Fruit fly (Drosophila melanogaster) whole organism, embryonic: ENCODE data around the gene CG31249.
A peak's percentile ranks its signal among the peaks of the same experiment; 100 is the strongest.

Experiments used
- Awh ChIP-seq: fragments of 200-800 bp; sonication (Bioruptor generic); IDR thresholded peaks from 2 replicates; pipeline ENCODE4, ENCODE4 v1.3.6; 2022; ENCODE audit warnings: missing biosample characterization, missing genetic modification characterization
- B-H2 ChIP-seq: fragments of 200-800 bp; sonication (Bioruptor generic); optimal IDR thresholded peaks from 2 replicates; lab custom pipeline; 2018; ENCODE audit warnings: missing biosample characterization, mild to moderate bottlenecking, missing genetic modification characterization
- CG10462 ChIP-seq: fragments of 200-800 bp; sonication (Bioruptor generic); optimal IDR thresholded peaks from 2 replicates; lab custom pipeline; 2016; ENCODE audit warnings: missing biosample characterization, missing genetic modification characterization
- CG10543 ChIP-seq: fragments of 200-800 bp; sonication (Bioruptor generic); optimal IDR thresholded peaks from 3 replicates; lab custom pipeline; 2017; ENCODE audit warnings: missing biosample characterization, mild to moderate bottlenecking, missing genetic modification characterization, moderate library complexity
- CG10654 ChIP-seq: fragments of 200-800 bp; sonication (Bioruptor generic); optimal IDR thresholded peaks from 2 replicates; lab custom pipeline; 2016; ENCODE audit warnings: missing biosample characterization, missing genetic modification characterization
- CG11398 ChIP-seq: fragments of 200-800 bp; sonication (Bioruptor generic); optimal IDR thresholded peaks from 2 replicates; lab custom pipeline; 2016; ENCODE audit warnings: missing biosample characterization, missing genetic modification characterization
- CG14050 ChIP-seq: fragments of 200-800 bp; sonication (Bioruptor generic); IDR thresholded peaks from 3 replicates; pipeline ENCODE4 v1.3.6; 2022; ENCODE audit warnings: missing biosample characterization, missing genetic modification characterization
- CG15073 ChIP-seq: fragments of 200-800 bp; sonication (Bioruptor generic); optimal IDR thresholded peaks from 2 replicates; lab custom pipeline; 2016; ENCODE audit warnings: missing biosample characterization, missing genetic modification characterization
- CG2116 ChIP-seq: fragments of 200-800 bp; sonication (Bioruptor generic); optimal IDR thresholded peaks from 3 replicates; lab custom pipeline; 2018; ENCODE audit warnings: missing biosample characterization, mild to moderate bottlenecking, missing genetic modification characterization
- CG32767 ChIP-seq: fragments of 200-800 bp; sonication (Bioruptor generic); IDR thresholded peaks from 2 replicates; pipeline ENCODE4 v1.3.6; 2022; ENCODE audit warnings: missing biosample characterization, missing genetic modification characterization
- CG33213 ChIP-seq: fragments of 200-800 bp; sonication (Bioruptor generic); optimal IDR thresholded peaks from 3 replicates; lab custom pipeline; 2016; ENCODE audit warnings: missing biosample characterization, missing genetic modification characterization
- CG43689 ChIP-seq: fragments of 200-800 bp; sonication (Bioruptor generic); IDR thresholded peaks from 2 replicates; pipeline ENCODE4 v1.3.6; 2022; ENCODE audit warnings: missing biosample characterization, missing genetic modification characterization
- CG4424 ChIP-seq: fragments of 200-800 bp; sonication (Bioruptor generic); optimal IDR thresholded peaks from 3 replicates; lab custom pipeline; 2016; ENCODE audit warnings: missing biosample characterization, missing genetic modification characterization
- CG6854 ChIP-seq: fragments of 200-800 bp; sonication (Bioruptor generic); optimal IDR thresholded peaks from 3 replicates; lab custom pipeline; 2017; ENCODE audit warnings: missing biosample characterization, mild to moderate bottlenecking, missing genetic modification characterization
- CG7786 ChIP-seq: fragments of 200-800 bp; sonication (Bioruptor generic); optimal IDR thresholded peaks from 2 replicates; lab custom pipeline; 2016; ENCODE audit warnings: missing biosample characterization, missing genetic modification characterization
- CG7987 ChIP-seq: fragments of 200-800 bp; sonication (Bioruptor generic); optimal IDR thresholded peaks from 2 replicates; lab custom pipeline; 2018; ENCODE audit warnings: missing biosample characterization, mild to moderate bottlenecking, missing genetic modification characterization, moderate library complexity
- CG8089 ChIP-seq: fragments of 200-800 bp; sonication (Bioruptor generic); optimal IDR thresholded peaks from 3 replicates; lab custom pipeline; 2016; ENCODE audit warnings: missing biosample characterization, missing genetic modification characterization
- CG9932 ChIP-seq: fragments of 200-800 bp; sonication (Bioruptor generic); IDR thresholded peaks from 2 replicates; pipeline ENCODE4 v1.3.6; 2022; ENCODE audit warnings: missing biosample characterization, missing genetic modification characterization
- Deaf1 ChIP-seq: fragments of 200-800 bp; optimal IDR thresholded peaks from 3 replicates; lab custom pipeline; 2019; ENCODE audit warnings: missing biosample characterization, mild to moderate bottlenecking, missing genetic modification characterization, moderate library complexity
- Doc2 ChIP-seq: fragments of 200-800 bp; sonication (Bioruptor generic); IDR thresholded peaks from 2 replicates; pipeline ENCODE4 v1.3.6; 2022; ENCODE audit warnings: missing biosample characterization, missing genetic modification characterization
- Kr ChIP-seq: fragments of 200-800 bp; sonication (Bioruptor generic); optimal IDR thresholded peaks from 2 replicates; lab custom pipeline; 2017; ENCODE audit warnings: missing biosample characterization, mild to moderate bottlenecking, missing genetic modification characterization
- Lim3 ChIP-seq: fragments of 200-800 bp; sonication (Bioruptor generic); IDR thresholded peaks from 2 replicates; pipeline ENCODE4 v1.3.6; 2022; ENCODE audit warnings: missing biosample characterization, missing genetic modification characterization
- MTF-1 ChIP-seq: fragments of 200-800 bp; sonication (Bioruptor generic); optimal IDR thresholded peaks from 2 replicates; lab custom pipeline; 2018; ENCODE audit warnings: missing biosample characterization, mild to moderate bottlenecking, missing genetic modification characterization, borderline replicate concordance
- NK7.1 ChIP-seq: fragments of 200-800 bp; sonication (Bioruptor generic); optimal IDR thresholded peaks from 3 replicates; lab custom pipeline; 2016; ENCODE audit warnings: missing biosample characterization, missing genetic modification characterization
- Side ChIP-seq: fragments of 200-800 bp; sonication (Bioruptor generic); optimal IDR thresholded peaks from 2 replicates; lab custom pipeline; 2016; ENCODE audit warnings: missing biosample characterization, missing genetic modification characterization
- Sox100B ChIP-seq: fragments of 200-800 bp; sonication (Bioruptor generic); optimal IDR thresholded peaks from 3 replicates; lab custom pipeline; 2018; ENCODE audit warnings: missing biosample characterization, mild to moderate bottlenecking, missing genetic modification characterization
- Trl ChIP-seq, 3 experiments: fragments of >200 bp in 2 of 3; fragments of 200-800 bp in 1 of 3; sonication (Bioruptor generic) in 1 of 3; optimal IDR thresholded peaks; 2 replicates in 1 of 3; 3 replicates in 2 of 3; lab custom pipeline; 2016 to 2017; ENCODE audit warnings: missing biosample characterization in 1 of 3, missing genetic modification characterization in 1 of 3
- YL-1 ChIP-seq: fragments of 200-800 bp; sonication (Bioruptor generic); optimal IDR thresholded peaks from 3 replicates; lab custom pipeline; 2017; ENCODE audit warnings: missing biosample characterization, mild to moderate bottlenecking, missing genetic modification characterization
- ac ChIP-seq: fragments of 200-800 bp; sonication (Bioruptor generic); optimal IDR thresholded peaks from 3 replicates; lab custom pipeline; 2017; ENCODE audit warnings: missing biosample characterization, mild to moderate bottlenecking, missing genetic modification characterization
- ara ChIP-seq: fragments of 200-800 bp; sonication (Bioruptor generic); IDR thresholded peaks from 2 replicates; pipeline ENCODE4 v1.3.6; 2022; ENCODE audit warnings: missing biosample characterization, missing genetic modification characterization
- bcd ChIP-seq: fragments of 200-800 bp; sonication (Bioruptor generic); optimal IDR thresholded peaks from 2 replicates; lab custom pipeline; 2017; ENCODE audit warnings: missing biosample characterization, mild to moderate bottlenecking, missing genetic modification characterization
- bowl ChIP-seq: fragments of 200-800 bp; sonication (Bioruptor generic); IDR thresholded peaks from 2 replicates; pipeline ENCODE4 v1.3.6; 2022; ENCODE audit warnings: missing biosample characterization, missing genetic modification characterization
- cg ChIP-seq: fragments of 200-800 bp; sonication (Bioruptor generic); optimal IDR thresholded peaks from 3 replicates; lab custom pipeline; 2019; ENCODE audit warnings: missing biosample characterization, mild to moderate bottlenecking, missing genetic modification characterization, moderate library complexity
- chif ChIP-seq, 2 experiments: fragments of 200-800 bp; sonication (Bioruptor generic); optimal IDR thresholded peaks; 3 replicates each; lab custom pipeline; 2016; ENCODE audit warnings: missing biosample characterization in 2 of 2, missing genetic modification characterization in 2 of 2
- emc ChIP-seq: fragments of 200-800 bp; sonication (Bioruptor generic); optimal IDR thresholded peaks from 2 replicates; lab custom pipeline; 2016; ENCODE audit warnings: missing biosample characterization, missing genetic modification characterization
- ftz-f1 ChIP-seq: fragments of 200-800 bp; sonication (Bioruptor generic); optimal IDR thresholded peaks from 2 replicates; lab custom pipeline; 2016; ENCODE audit warnings: missing biosample characterization, missing genetic modification characterization
- hth ChIP-seq: fragments of >200 bp; optimal IDR thresholded peaks from 2 replicates; lab custom pipeline; 2017; ENCODE audit warnings: inconsistent platforms
- inv ChIP-seq: fragments of 200-800 bp; sonication (Bioruptor generic); IDR thresholded peaks from 2 replicates; pipeline ENCODE4 v1.3.6; 2022; ENCODE audit warnings: missing biosample characterization, missing genetic modification characterization; ENCODE audit not compliant: partially characterized antibody
- knrl ChIP-seq: fragments of 200-800 bp; sonication (Bioruptor generic); IDR thresholded peaks from 3 replicates; pipeline ENCODE4 v1.3.6; 2022; ENCODE audit warnings: missing biosample characterization, missing genetic modification characterization; ENCODE audit not compliant: partially characterized antibody
- lola ChIP-seq, 3 experiments: fragments of >200 bp in 2 of 3; fragments of 200-800 bp in 1 of 3; sonication (Bioruptor generic) in 1 of 3; optimal IDR thresholded peaks; 2 replicates each; lab custom pipeline; 2017 to 2019; ENCODE audit warnings: missing biosample characterization in 3 of 3, missing genetic modification characterization in 3 of 3, mild to moderate bottlenecking in 1 of 3, moderate library complexity in 1 of 3
- p53 ChIP-seq: fragments of 200-800 bp; sonication (Bioruptor generic); optimal IDR thresholded peaks from 2 replicates; lab custom pipeline; 2016; ENCODE audit warnings: missing biosample characterization, missing genetic modification characterization
- pan ChIP-seq, 4 experiments: fragments of >200 bp in 3 of 4; fragments of 200-800 bp in 1 of 4; sonication (Bioruptor generic) in 1 of 4; optimal IDR thresholded peaks in 3 of 4; IDR thresholded peaks in 1 of 4; 2 replicates each; pipeline versions ENCODE4 v1.3.6 to Lab custom; 2017 to 2022; ENCODE audit warnings: missing biosample characterization in 2 of 4, missing genetic modification characterization in 2 of 4, mixed read lengths in 1 of 4
- psq ChIP-seq: fragments of 200-800 bp; sonication (Bioruptor generic); optimal IDR thresholded peaks from 2 replicates; lab custom pipeline; 2017; ENCODE audit warnings: missing biosample characterization, missing genetic modification characterization
- pzg ChIP-seq: fragments of 200-800 bp; sonication (Bioruptor generic); optimal IDR thresholded peaks from 3 replicates; lab custom pipeline; 2018; ENCODE audit warnings: missing biosample characterization, mild to moderate bottlenecking, missing genetic modification characterization, moderate library complexity
- ranshi ChIP-seq: fragments of 200-800 bp; sonication (Bioruptor generic); IDR thresholded peaks from 2 replicates; pipeline ENCODE4 v1.3.6; 2022; ENCODE audit warnings: missing biosample characterization, missing genetic modification characterization
- seq ChIP-seq: fragments of 200-800 bp; sonication (Bioruptor generic); IDR thresholded peaks from 2 replicates; pipeline ENCODE4 v1.3.6; 2022; ENCODE audit warnings: missing biosample characterization, missing genetic modification characterization
- vnd ChIP-seq: fragments of 200-800 bp; sonication (Bioruptor generic); IDR thresholded peaks from 3 replicates; pipeline ENCODE4 v1.3.6; 2022; ENCODE audit warnings: missing biosample characterization, missing genetic modification characterization; ENCODE audit not compliant: partially characterized antibody
- zen ChIP-seq: fragments of 200-800 bp; sonication (Bioruptor generic); optimal IDR thresholded peaks from 3 replicates; lab custom pipeline; 2018; ENCODE audit warnings: missing biosample characterization, mild to moderate bottlenecking, missing genetic modification characterization, moderate library complexity

Gene CG31249

DNA sequence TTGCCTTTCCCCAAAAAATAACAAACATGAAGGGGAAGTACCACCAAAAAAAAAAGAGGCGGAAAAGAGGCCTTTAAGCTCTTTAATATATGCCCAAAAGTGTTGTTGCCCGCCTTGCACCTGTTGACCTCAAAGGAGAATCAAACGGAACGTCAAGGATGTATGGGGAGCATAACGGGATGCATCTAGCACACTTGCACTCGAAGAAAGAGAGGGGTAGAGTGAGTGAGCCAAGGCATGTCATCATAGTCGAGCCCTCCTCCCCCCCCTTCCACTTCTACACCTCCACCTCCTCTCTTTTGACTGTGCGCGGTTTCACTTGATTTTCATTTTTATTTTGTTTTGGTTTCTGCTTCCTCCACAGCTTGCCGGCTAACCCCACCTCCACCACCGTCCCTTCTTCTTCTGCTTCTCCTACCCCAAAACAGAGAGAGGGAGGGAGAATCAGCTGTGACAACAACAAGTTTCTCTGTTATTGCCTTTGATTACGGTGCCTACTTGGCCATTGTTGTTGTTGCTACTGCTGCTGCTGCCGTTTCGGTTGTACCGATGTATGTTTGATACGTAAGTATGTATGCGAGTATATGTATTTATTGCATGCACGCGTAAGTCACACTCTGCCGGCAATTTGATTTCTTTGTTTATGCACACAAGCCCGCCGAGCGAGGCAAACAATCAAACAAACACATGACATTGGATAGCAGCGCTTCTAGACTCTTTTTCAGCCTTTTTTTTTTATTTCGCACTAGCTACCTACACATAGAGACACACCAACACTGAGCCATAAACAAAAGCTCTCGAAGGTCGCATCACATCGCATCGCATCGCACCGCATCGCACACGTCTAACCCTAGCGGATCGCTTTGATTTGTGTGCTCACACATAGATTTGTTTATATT is 26.0 kb upstream of the CG31249 start:
- TF ChIP-seq zen (tag; lab: Kevin White, UChicago) (no peak), cg (GFP tag; lab: Kevin White, UChicago) (peak; percentile 57), CG7987 (GFP tag; lab: Kevin White, UChicago) (no peak), lola (GFP tag; optimal IDR thresholded peaks at IDR 0.05; lab: Kevin White, UChicago) (peak in 1 of 3 experiments; percentile 2), pan (optimal IDR thresholded peaks at IDR 0.05; lab: Kevin White, UChicago) (no peak), pan (GFP tag; optimal IDR thresholded peaks at IDR 0.05 in 1 of 2, IDR thresholded peaks at IDR 0.05 in 1 of 2) (no peak), CG6854 (GFP tag; lab: Kevin White, UChicago) (no peak), Lim3 (GFP tag; lab: Robert Waterston, UW) (no peak), Trl (optimal IDR thresholded peaks at IDR 0.05; lab: Kevin White, UChicago) (peak in 1 of 2 experiments; percentile 8), Trl (GFP tag; optimal IDR thresholded peaks at IDR 0.05; lab: Kevin White, UChicago) (no peak), CG14050 (no peak), bcd (GFP tag; lab: Kevin White, UChicago) (no peak), CG11398 (GFP tag; lab: Kevin White, UChicago) (no peak), NK7.1 (GFP tag; lab: Kevin White, UChicago) (no peak), emc (GFP tag; lab: Kevin White, UChicago) (no peak), CG9932 (GFP tag; lab: Robert Waterston, UW) (no peak), CG10654 (GFP tag; lab: Kevin White, UChicago) (no peak), p53 (GFP tag; lab: Kevin White, UChicago) (no peak), Sox100B (GFP tag; lab: Kevin White, UChicago) (no peak), knrl (GFP tag; lab: Robert Waterston, UW) (no peak), CG10462 (GFP tag; lab: Kevin White, UChicago) (no peak), CG2116 (no peak), CG33213 (GFP tag; lab: Kevin White, UChicago) (no peak), bowl (GFP tag; lab: Robert Waterston, UW) (no peak), hth (no peak), Side (GFP tag; lab: Kevin White, UChicago) (no peak), ranshi (no peak), chif (GFP tag; optimal IDR thresholded peaks at IDR 0.05; lab: Kevin White, UChicago) (no peak), Awh (GFP tag; lab: Robert Waterston, UW) (no peak), pzg (GFP tag; lab: Kevin White, UChicago) (no peak), CG8089 (no peak), ftz-f1 (no peak), vnd (no peak), seq (GFP tag; lab: Robert Waterston, UW) (no peak), CG4424 (no peak), Deaf1 (no peak), psq (peak; percentile 75), YL-1 (GFP tag; lab: Kevin White, UChicago) (peak; percentile 9), Doc2 (no peak), CG43689 (GFP tag; lab: Robert Waterston, UW) (no peak), inv (GFP tag; lab: Robert Waterston, UW) (no peak), CG7786 (GFP tag; lab: Kevin White, UChicago) (no peak), CG15073 (GFP tag; lab: Kevin White, UChicago) (no peak), ac (GFP tag; lab: Kevin White, UChicago) (no peak), B-H2 (no peak), CG10543 (no peak), ara (GFP tag; lab: Robert Waterston, UW) (0 out of 2 replicates have a peak, but pooled peaks have one; percentile 33), Kr (GFP tag; lab: Kevin White, UChicago) (peak; percentile 52), MTF-1 (GFP tag; lab: Kevin White, UChicago) (no peak), CG32767 (GFP tag; lab: Robert Waterston, UW) (0 out of 2 replicates have a peak, but pooled peaks have one; percentile 7)
